Worm (Caenorhabditis elegans): ENCODE measurements around the gene srw-15.

Gene srw-15

ce11 chrV:15267405-15267804 lies 37.1 kb downstream of the srw-15 start, which contains the start of gene T10H4.13:
TSS of gene T10H4.13 (minus strand) at chrV:15267505.
- TF ChIP-seq dmd-4 (tag; optimal IDR thresholded peaks at IDR 0.05; ENCODE audit: borderline replicate concordance) (no peak), C08G9.2 (tag; optimal IDR thresholded peaks at IDR 0.05) (no peak), ceh-31 (tag; optimal IDR thresholded peaks at IDR 0.05) (no peak), F13H6.1 (tag; optimal IDR thresholded peaks at IDR 0.05) (no peak), unc-86 (tag; optimal IDR thresholded peaks at IDR 0.05) (no peak), odd-2 (tag; optimal IDR thresholded peaks at IDR 0.05) (no peak), pha-2 (tag; optimal IDR thresholded peaks at IDR 0.05) (no peak)

ce11 chrV:15268302-15268701 lies 38.0 kb downstream of the srw-15 start, which contains the start of gene srw-22:
TSS of gene srw-22 (plus strand) at chrV:15268602.
- TF ChIP-seq pha-4 (tag; optimal IDR thresholded peaks at IDR 0.05) (no peak), ztf-16 (tag; optimal IDR thresholded peaks at IDR 0.05) (no peak), ceh-6 (GFP tag; optimal IDR thresholded peaks at IDR 0.05) (no peak), che-1 (tag; optimal IDR thresholded peaks at IDR 0.05) (no peak), pha-2 (tag; optimal IDR thresholded peaks at IDR 0.05) (no peak), Y22D7AL.16 (tag; optimal IDR thresholded peaks at IDR 0.05) (no peak), ama-1 (optimal IDR thresholded peaks at IDR 0.05) (no peak), ahr-1 (tag; optimal IDR thresholded peaks at IDR 0.05) (no peak), sox-4 (tag; optimal IDR thresholded peaks at IDR 0.05) (no peak), zip-5 (tag; optimal IDR thresholded peaks at IDR 0.05) (no peak), unc-86 (tag; optimal IDR thresholded peaks at IDR 0.05) (no peak), ceh-2 (tag; optimal IDR thresholded peaks at IDR 0.05) (no peak)

- TF ChIP-seq ceh-24 (tag; optimal IDR thresholded peaks at IDR 0.05) (no peak), hlh-13 (GFP tag; optimal IDR thresholded peaks at IDR 0.05) (no peak), elt-4 (tag; optimal IDR thresholded peaks at IDR 0.05) (no peak), ama-1 (optimal IDR thresholded peaks at IDR 0.05) (no peak), pros-1 (tag; optimal IDR thresholded peaks at IDR 0.05) (no peak), ref-2 (tag; optimal IDR thresholded peaks at IDR 0.05) (no peak), ceh-9 (tag; optimal IDR thresholded peaks at IDR 0.05) (no peak), lin-11 (tag; optimal IDR thresholded peaks at IDR 0.05) (no peak), ahr-1 (tag; optimal IDR thresholded peaks at IDR 0.05) (no peak), tbx-7 (tag; optimal IDR thresholded peaks at IDR 0.05) (no peak), ceh-31 (tag; optimal IDR thresholded peaks at IDR 0.05) (no peak), ceh-48 (tag; optimal IDR thresholded peaks at IDR 0.05) (no peak), dve-1 (tag; optimal IDR thresholded peaks at IDR 0.05) (no peak)
Observed at ce11 chrV:15272263-15272662, 41.9 kb downstream of the srw-15 start, which contains the start of gene T10H4.4. TSS of gene T10H4.4 (minus strand) at chrV:15272363.

ce11 chrV:15274757-15275156 lies 44.4 kb downstream of the srw-15 start, which contains the start of gene srw-16:
TSS of gene srw-16 (minus strand) at chrV:15274857.
- TF ChIP-seq hlh-15 (tag; optimal IDR thresholded peaks at IDR 0.05) (no peak), ceh-31 (tag; optimal IDR thresholded peaks at IDR 0.05) (no peak), unc-3 (GFP tag; conservative IDR thresholded peaks at IDR 0.05) (no peak), unc-3 (tag; optimal IDR thresholded peaks at IDR 0.05) (no peak), sdc-2 (tag; optimal IDR thresholded peaks at IDR 0.05) (no peak), gmeb-2 (tag; optimal IDR thresholded peaks at IDR 0.05) (no peak), fax-1 (tag; optimal IDR thresholded peaks at IDR 0.05) (no peak), pqm-1 (tag; optimal IDR thresholded peaks at IDR 0.05) (no peak), ceh-45 (GFP tag; IDR thresholded peaks at IDR 0.05) (no peak), C08G9.2 (tag; optimal IDR thresholded peaks at IDR 0.05) (no peak), K02D7.2 (tag; optimal IDR thresholded peaks at IDR 0.05) (no peak), ceh-6 (GFP tag; optimal IDR thresholded peaks at IDR 0.05) (no peak), Y22D7AL.16 (tag; optimal IDR thresholded peaks at IDR 0.05) (no peak), ceh-48 (tag; optimal IDR thresholded peaks at IDR 0.05) (no peak), dmd-4 (tag; optimal IDR thresholded peaks at IDR 0.05; ENCODE audit: borderline replicate concordance) (no peak), hlh-6 (tag; optimal IDR thresholded peaks at IDR 0.05) (no peak), T23F11.4 (GFP tag; optimal IDR thresholded peaks at IDR 0.05) (no peak), ceh-24 (tag; optimal IDR thresholded peaks at IDR 0.05) (no peak), elt-4 (tag; optimal IDR thresholded peaks at IDR 0.05) (no peak)
